Worm (Caenorhabditis elegans): ENCODE measurements around the gene T28A11.2.

The T28A11.2 gene

DNA sequence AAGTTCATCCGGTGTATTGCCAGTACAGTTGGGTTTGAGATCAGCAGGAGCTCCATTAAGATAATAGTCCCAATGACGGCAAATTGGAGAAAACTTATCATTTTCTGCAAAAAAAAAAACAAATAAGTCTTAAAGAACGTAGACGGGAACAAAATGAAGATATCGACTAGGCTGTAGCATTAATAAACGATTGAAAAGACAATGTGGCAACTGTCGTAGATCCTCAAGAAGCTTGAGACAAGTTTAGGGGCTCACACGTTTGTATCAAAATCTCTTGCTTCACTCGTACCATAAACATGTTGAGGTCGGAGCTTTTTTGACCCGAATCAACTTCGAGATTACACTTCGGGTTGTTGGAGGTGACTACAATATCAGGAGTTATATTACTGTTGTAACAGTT is 39.8 kb downstream of the T28A11.2 start, which contains the start of gene F35F10.14:
Gene F35F10.14, minus strand, starts transcription at position 101 of the 400 bp plus-strand sequence.
- TF ChIP-seq T26A8.4 (GFP tag; IDR thresholded peaks at IDR 0.05) (no peak), ceh-82 (tag; optimal IDR thresholded peaks at IDR 0.05) (no peak), aly-2 (tag; optimal IDR thresholded peaks at IDR 0.05) (no peak), set-16 (GFP tag; IDR thresholded peaks at IDR 0.05) (no peak), ama-1 (optimal IDR thresholded peaks at IDR 0.05) (no peak), egl-43 (GFP tag; IDR thresholded peaks at IDR 0.05) (no peak), mdl-1 (tag; optimal IDR thresholded peaks at IDR 0.05) (no peak), Y105C5A.15 (GFP tag; IDR thresholded peaks at IDR 0.05) (no peak), F26F4.8 (GFP tag; conservative IDR thresholded peaks at IDR 0.05) (no peak), F44E2.7 (GFP tag; IDR thresholded peaks at IDR 0.05) (no peak), lin-38 (GFP tag; IDR thresholded peaks at IDR 0.05) (no peak), lir-3 (tag; optimal IDR thresholded peaks at IDR 0.05) (no peak), nhr-28 (tag; optimal IDR thresholded peaks at IDR 0.05) (no peak), egl-27 (tag; optimal IDR thresholded peaks at IDR 0.05) (no peak)

DNA sequence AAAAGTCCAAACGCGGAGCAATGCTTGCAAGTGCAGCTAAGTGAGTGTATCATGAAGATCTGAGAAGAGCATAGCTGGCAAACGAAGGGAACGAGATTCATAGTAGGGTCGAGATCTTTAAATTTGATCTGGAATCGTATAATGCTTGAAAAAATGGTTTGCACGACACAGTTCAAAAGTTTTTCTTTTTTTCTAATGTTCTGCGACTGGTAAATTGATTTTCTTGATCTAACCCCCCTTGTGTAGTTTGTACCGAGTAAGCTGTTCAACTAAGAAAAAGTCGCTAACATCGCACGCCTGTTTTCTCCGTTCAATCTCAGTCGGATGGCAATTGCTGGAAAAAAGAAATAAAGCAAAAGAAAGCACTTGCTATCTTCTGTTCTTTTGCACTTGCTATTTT is 40.3 kb downstream of the T28A11.2 start, which contains the start of gene C17B7.14:
Gene C17B7.14, minus strand, starts transcription at position 101 of the 400 bp plus-strand sequence.
- TF ChIP-seq pqm-1 (tag; optimal IDR thresholded peaks at IDR 0.05), result no peak
- no peak for TF ChIP-seq mdt-29 (GFP tag; IDR thresholded peaks at IDR 0.05)
- no peak for TF ChIP-seq duxl-1 (tag; optimal IDR thresholded peaks at IDR 0.05; ENCODE audit: poor library complexity)
- TF ChIP-seq snpc-1.2 (GFP tag; IDR thresholded peaks at IDR 0.05), result no peak
- TF ChIP-seq nhr-42 (GFP tag; IDR thresholded peaks at IDR 0.05), result no peak

DNA sequence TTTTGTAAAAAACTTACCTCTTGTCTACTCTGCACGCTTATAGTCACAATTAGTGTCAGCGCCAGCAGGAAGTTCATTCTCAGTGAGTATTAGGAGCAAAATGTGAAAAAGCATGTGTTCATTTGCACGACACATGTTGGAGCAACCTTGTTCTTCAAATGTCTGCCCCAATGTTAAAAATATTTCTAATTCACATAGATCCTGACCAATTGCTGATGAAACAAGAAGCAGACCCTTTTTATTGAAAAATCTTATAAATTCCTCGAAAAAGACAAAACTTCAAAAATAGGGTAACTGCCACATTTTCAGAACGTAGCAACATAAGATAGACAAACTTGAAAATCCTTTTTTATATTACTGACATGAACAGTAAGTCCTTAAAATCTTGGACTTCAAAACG is 44.0 kb downstream of the T28A11.2 start, which contains the start of gene C17B7.8:
Gene C17B7.8, minus strand, starts transcription at position 101 of the 400 bp plus-strand sequence.
- no peak for TF ChIP-seq F37D6.2 (tag; optimal IDR thresholded peaks at IDR 0.05)
- peak; percentile 31 for TF ChIP-seq aha-1 (tag)

All from whole organism, L4 larva.